Fruit fly (Drosophila melanogaster) whole organism, embryonic: Measurements from ENCODE around the gene lin-28.

ENCODE experiments used
- Blimp-1 ChIP-seq: fragments of 200-800 bp; sonication (Bioruptor generic); optimal IDR thresholded peaks from 3 replicates; lab custom pipeline; 2018; ENCODE audit warnings: missing biosample characterization, missing genetic modification characterization, mild to moderate bottlenecking, moderate library complexity, missing genetic modification reagents
- CG1024 ChIP-seq: fragments of 200-800 bp; sonication (Bioruptor generic); IDR thresholded peaks from 2 replicates; pipeline ENCODE4 v1.3.6; 2022; ENCODE audit warnings: missing biosample characterization, missing genetic modification characterization
- CG10565 ChIP-seq: fragments of 200-800 bp; sonication (Bioruptor generic); optimal IDR thresholded peaks from 3 replicates; lab custom pipeline; 2016; ENCODE audit warnings: missing biosample characterization, mild to moderate bottlenecking, missing genetic modification characterization
- CG11504 ChIP-seq: fragments of 200-800 bp; sonication (Bioruptor generic); optimal IDR thresholded peaks from 3 replicates; lab custom pipeline; 2019; ENCODE audit warnings: missing biosample characterization, mild to moderate bottlenecking, missing genetic modification characterization, moderate library complexity
- CG12942 ChIP-seq: fragments of 200-800 bp; sonication (Bioruptor generic); optimal IDR thresholded peaks from 3 replicates; lab custom pipeline; 2016; ENCODE audit warnings: missing biosample characterization, missing genetic modification characterization
- CG15479 ChIP-seq: fragments of 200-800 bp; sonication (Bioruptor generic); optimal IDR thresholded peaks from 3 replicates; lab custom pipeline; 2019; ENCODE audit warnings: missing biosample characterization, mild to moderate bottlenecking, missing genetic modification characterization, moderate library complexity
- CG16815 ChIP-seq: fragments of 200-800 bp; sonication (Bioruptor generic); optimal IDR thresholded peaks from 3 replicates; lab custom pipeline; 2017; ENCODE audit warnings: missing biosample characterization, mild to moderate bottlenecking, missing genetic modification characterization
- CG17186 ChIP-seq: fragments of 200-800 bp; sonication (Bioruptor generic); optimal IDR thresholded peaks from 3 replicates; lab custom pipeline; 2017; ENCODE audit warnings: missing biosample characterization, missing genetic modification reagents, missing genetic modification characterization
- CG17912 ChIP-seq: fragments of 200-800 bp; sonication (Bioruptor generic); optimal IDR thresholded peaks from 2 replicates; lab custom pipeline; 2018; ENCODE audit warnings: missing biosample characterization, mild to moderate bottlenecking, missing genetic modification characterization
- CG18599 ChIP-seq: fragments of 200-800 bp; sonication (Bioruptor generic); optimal IDR thresholded peaks from 3 replicates; lab custom pipeline; 2017; ENCODE audit warnings: missing biosample characterization, missing genetic modification characterization, mild to moderate bottlenecking, moderate library complexity, missing genetic modification reagents
- CG30020 ChIP-seq: fragments of 200-800 bp; optimal IDR thresholded peaks from 2 replicates; lab custom pipeline; 2019; ENCODE audit warnings: missing biosample characterization, mild to moderate bottlenecking, missing genetic modification characterization, moderate library complexity
- CG31365 ChIP-seq: fragments of 200-800 bp; sonication (Bioruptor generic); optimal IDR thresholded peaks from 2 replicates; lab custom pipeline; 2018; ENCODE audit warnings: missing biosample characterization, mild to moderate bottlenecking, missing genetic modification characterization
- CG3726 ChIP-seq: fragments of 200-800 bp; sonication (Bioruptor generic); IDR thresholded peaks from 3 replicates; pipeline ENCODE4, ENCODE4 v1.3.6; 2022; ENCODE audit warnings: missing biosample characterization, missing genetic modification characterization
- CG3995 ChIP-seq: fragments of 200-800 bp; sonication (Bioruptor generic); optimal IDR thresholded peaks from 3 replicates; lab custom pipeline; 2016; ENCODE audit warnings: missing biosample characterization, missing genetic modification characterization
- CG4282 ChIP-seq: fragments of 200-800 bp; sonication (Bioruptor generic); optimal IDR thresholded peaks from 2 replicates; lab custom pipeline; 2016; ENCODE audit warnings: missing biosample characterization, missing genetic modification characterization
- CG4360 ChIP-seq: fragments of 200-800 bp; sonication (Bioruptor generic); IDR thresholded peaks from 2 replicates; pipeline ENCODE4 v1.3.6; 2022; ENCODE audit warnings: missing biosample characterization, missing genetic modification characterization
- CG4820 ChIP-seq: fragments of 200-800 bp; sonication (Bioruptor generic); optimal IDR thresholded peaks from 3 replicates; lab custom pipeline; 2016; ENCODE audit warnings: missing biosample characterization, missing genetic modification characterization
- CG6175 ChIP-seq: fragments of 200-800 bp; sonication (Bioruptor generic); IDR thresholded peaks from 3 replicates; pipeline ENCODE4 v1.3.6; 2022; ENCODE audit warnings: missing biosample characterization, missing genetic modification characterization
- CG6254 ChIP-seq: fragments of 200-800 bp; sonication (Bioruptor generic); optimal IDR thresholded peaks from 3 replicates; lab custom pipeline; 2017; ENCODE audit warnings: mild to moderate bottlenecking, missing biosample characterization, missing genetic modification reagents, missing genetic modification characterization
- CG6765 ChIP-seq: fragments of 200-800 bp; sonication (Bioruptor generic); optimal IDR thresholded peaks from 3 replicates; lab custom pipeline; 2017; ENCODE audit warnings: missing biosample characterization, mild to moderate bottlenecking, missing genetic modification characterization
- CG7556 ChIP-seq: fragments of 200-800 bp; sonication (Bioruptor generic); optimal IDR thresholded peaks from 2 replicates; lab custom pipeline; 2017; ENCODE audit warnings: missing biosample characterization, mild to moderate bottlenecking, missing genetic modification characterization
- CG7928 ChIP-seq: fragments of 200-800 bp; sonication (Bioruptor generic); optimal IDR thresholded peaks from 2 replicates; lab custom pipeline; 2017; ENCODE audit warnings: missing biosample characterization, mild to moderate bottlenecking, missing genetic modification characterization
- CG8089 ChIP-seq: fragments of 200-800 bp; sonication (Bioruptor generic); optimal IDR thresholded peaks from 3 replicates; lab custom pipeline; 2016; ENCODE audit warnings: missing biosample characterization, missing genetic modification characterization
- CG9817 ChIP-seq: fragments of 200-800 bp; sonication (Bioruptor generic); optimal IDR thresholded peaks from 2 replicates; lab custom pipeline; 2018; ENCODE audit warnings: missing biosample characterization, mild to moderate bottlenecking, missing genetic modification characterization, moderate library complexity
- Fer2 ChIP-seq: fragments of 200-800 bp; sonication (Bioruptor generic); optimal IDR thresholded peaks from 2 replicates; lab custom pipeline; 2018; ENCODE audit warnings: missing biosample characterization, mild to moderate bottlenecking, missing genetic modification characterization, moderate library complexity
- Fer3 ChIP-seq: fragments of 200-800 bp; sonication (Bioruptor generic); optimal IDR thresholded peaks from 2 replicates; lab custom pipeline; 2018; ENCODE audit warnings: missing biosample characterization, mild to moderate bottlenecking, missing genetic modification characterization, moderate library complexity
- Hr3 ChIP-seq: fragments of 200-800 bp; sonication (Bioruptor generic); optimal IDR thresholded peaks from 3 replicates; lab custom pipeline; 2016; ENCODE audit warnings: missing biosample characterization, missing genetic modification characterization
- Hr51 ChIP-seq, 2 experiments: fragments of 200-800 bp; sonication (Bioruptor generic); optimal IDR thresholded peaks; 2 replicates in 1 of 2; 3 replicates in 1 of 2; lab custom pipeline; 2016 to 2018; ENCODE audit warnings: missing biosample characterization in 2 of 2, missing genetic modification characterization in 2 of 2, mild to moderate bottlenecking in 1 of 2, moderate library complexity in 1 of 2
- MESR4 ChIP-seq: fragments of 200-800 bp; sonication (Bioruptor generic); optimal IDR thresholded peaks from 2 replicates; lab custom pipeline; 2018; ENCODE audit warnings: missing biosample characterization, mild to moderate bottlenecking, missing genetic modification characterization, moderate library complexity
- Med ChIP-seq: fragments of 200-800 bp; sonication (Bioruptor generic); peaks from one replicate; lab custom pipeline; 2016; ENCODE audit warnings: missing biosample characterization, missing genetic modification characterization, mild to moderate bottlenecking, inconsistent platforms, moderate library complexity
- Nf-YA ChIP-seq: fragments of 200-800 bp; sonication (Bioruptor generic); IDR thresholded peaks from 2 replicates; pipeline ENCODE4 v1.3.6; 2022; ENCODE audit warnings: missing biosample characterization, missing genetic modification characterization
- Oaz ChIP-seq: fragments of 200-800 bp; sonication (Bioruptor generic); IDR thresholded peaks from 2 replicates; pipeline ENCODE4 v1.3.6; 2022; ENCODE audit warnings: missing biosample characterization, missing genetic modification characterization
- Sin3A ChIP-seq: fragments of >200 bp; optimal IDR thresholded peaks from 2 replicates; lab custom pipeline; 2018
- Spps ChIP-seq: fragments of 200-800 bp; sonication (Bioruptor generic); optimal IDR thresholded peaks from 2 replicates; lab custom pipeline; 2018; ENCODE audit warnings: missing biosample characterization, mild to moderate bottlenecking, missing genetic modification characterization
- btn ChIP-seq: fragments of 200-800 bp; sonication (Bioruptor generic); optimal IDR thresholded peaks from 2 replicates; lab custom pipeline; 2016; ENCODE audit warnings: missing biosample characterization, missing genetic modification characterization
- chinmo ChIP-seq: fragments of 200-800 bp; sonication (Bioruptor generic); IDR thresholded peaks from 4 replicates; pipeline ENCODE4 v1.3.6; 2022; ENCODE audit warnings: missing biosample characterization, missing genetic modification characterization; ENCODE audit not compliant: partially characterized antibody
- dysf ChIP-seq: fragments of 200-800 bp; sonication (Bioruptor generic); IDR thresholded peaks from 3 replicates; pipeline ENCODE4 v1.3.6; 2022; ENCODE audit warnings: missing biosample characterization, missing genetic modification characterization
- fd96Cb ChIP-seq: fragments of 200-800 bp; sonication (Bioruptor generic); optimal IDR thresholded peaks from 2 replicates; lab custom pipeline; 2018; ENCODE audit warnings: missing biosample characterization, mild to moderate bottlenecking, missing genetic modification characterization, moderate library complexity
- fru ChIP-seq: fragments of >200 bp; optimal IDR thresholded peaks from 2 replicates; lab custom pipeline; 2017
- hth ChIP-seq: fragments of >200 bp; optimal IDR thresholded peaks from 2 replicates; lab custom pipeline; 2017; ENCODE audit warnings: inconsistent platforms
- mld ChIP-seq: fragments of 200-800 bp; sonication (Bioruptor generic); IDR thresholded peaks from 3 replicates; pipeline ENCODE4 v1.3.6; 2022; ENCODE audit warnings: missing biosample characterization, missing genetic modification characterization; ENCODE audit not compliant: partially characterized antibody
- pb ChIP-seq: fragments of 200-800 bp; sonication (Bioruptor generic); optimal IDR thresholded peaks from 3 replicates; lab custom pipeline; 2016; ENCODE audit warnings: missing biosample characterization, missing genetic modification characterization
- phol ChIP-seq: fragments of 200-800 bp; sonication (Bioruptor generic); optimal IDR thresholded peaks from 3 replicates; lab custom pipeline; 2018; ENCODE audit warnings: missing biosample characterization, mild to moderate bottlenecking, missing genetic modification characterization, moderate library complexity
- ranshi ChIP-seq: fragments of 200-800 bp; sonication (Bioruptor generic); IDR thresholded peaks from 2 replicates; pipeline ENCODE4 v1.3.6; 2022; ENCODE audit warnings: missing biosample characterization, missing genetic modification characterization
- ro ChIP-seq: fragments of 200-800 bp; sonication (Bioruptor generic); IDR thresholded peaks from 2 replicates; pipeline ENCODE4 v1.3.6; 2022; ENCODE audit warnings: missing biosample characterization, missing genetic modification characterization
- sd ChIP-seq: fragments of 200-800 bp; sonication (Bioruptor generic); optimal IDR thresholded peaks from 3 replicates; lab custom pipeline; 2018; ENCODE audit warnings: missing biosample characterization, mild to moderate bottlenecking, missing genetic modification characterization, moderate library complexity
- slp2 ChIP-seq: fragments of 200-800 bp; sonication (Bioruptor generic); optimal IDR thresholded peaks from 2 replicates; lab custom pipeline; 2016; ENCODE audit warnings: missing biosample characterization, missing genetic modification characterization
- sob ChIP-seq: fragments of 200-800 bp; sonication (Bioruptor generic); IDR thresholded peaks from 2 replicates; pipeline ENCODE4 v1.3.6; 2022; ENCODE audit warnings: missing biosample characterization, missing genetic modification characterization
- stwl ChIP-seq: fragments of 200-800 bp; sonication (Bioruptor generic); optimal IDR thresholded peaks from 3 replicates; lab custom pipeline; 2018; ENCODE audit warnings: missing biosample characterization, mild to moderate bottlenecking, missing genetic modification characterization, moderate library complexity
- tin ChIP-seq: fragments of 200-800 bp; sonication (Bioruptor generic); optimal IDR thresholded peaks from 3 replicates; lab custom pipeline; 2016; ENCODE audit warnings: missing biosample characterization, missing genetic modification characterization
- tup ChIP-seq: fragments of 200-800 bp; sonication (Bioruptor generic); optimal IDR thresholded peaks from 2 replicates; lab custom pipeline; 2016; ENCODE audit warnings: missing biosample characterization, mild to moderate bottlenecking, missing genetic modification characterization, moderate library complexity

Gene lin-28

dm6 chr3L:5611732-5612250 lies 42.7 kb upstream of the lin-28 start (continued):
- peak; percentile 3 for TF ChIP-seq CG10565 (GFP tag; lab: Kevin White, UChicago)
- TF ChIP-seq mld (GFP tag; lab: Robert Waterston, UW), result no peak
- TF ChIP-seq CG15479 (GFP tag; lab: Kevin White, UChicago), result no peak
- peak; percentile 79 for TF ChIP-seq dysf (GFP tag; lab: Robert Waterston, UW)
- TF ChIP-seq Hr3 (GFP tag; lab: Kevin White, UChicago), result peak; percentile 75
- peak; percentile 56 for TF ChIP-seq CG9817 (tag; lab: Kevin White, UChicago)
- TF ChIP-seq pb, result no peak
- TF ChIP-seq CG6765 (GFP tag; lab: Kevin White, UChicago), result no peak
- TF ChIP-seq CG4360 (GFP tag; lab: Robert Waterston, UW), result 0 out of 2 replicates have a peak, but pooled peaks have one; percentile 25
- TF ChIP-seq chinmo (GFP tag; lab: Robert Waterston, UW), result 0 out of 4 replicates have a peak, but pooled peaks have one; percentile 67
- no peak for TF ChIP-seq Sin3A (lab: Kevin White, UChicago)
- TF ChIP-seq Spps, result peak; percentile 92
- peak; percentile 52 for TF ChIP-seq sd (tag; lab: Kevin White, UChicago)
- no peak for TF ChIP-seq CG7928 (GFP tag; lab: Kevin White, UChicago)
- peak; percentile 91 for TF ChIP-seq CG11504
- no peak for TF ChIP-seq Oaz
- TF ChIP-seq tin, result peak; percentile 72
- TF ChIP-seq CG7556 (GFP tag; lab: Kevin White, UChicago), result peak; percentile 83
- no peak for TF ChIP-seq CG3995 (GFP tag; lab: Kevin White, UChicago)
- peak; percentile 65 for TF ChIP-seq sob (GFP tag; lab: Robert Waterston, UW)
- peak; percentile 30 for TF ChIP-seq stwl (tag; lab: Kevin White, UChicago)
- TF ChIP-seq Fer2 (tag; lab: Kevin White, UChicago), result peak; percentile 41
- TF ChIP-seq CG18599 (GFP tag; lab: Kevin White, UChicago), result peak; percentile 76
- TF ChIP-seq Fer3 (tag; lab: Kevin White, UChicago), result peak; percentile 63
- TF ChIP-seq fru (lab: Kevin White, UChicago), result no peak
- no peak for TF ChIP-seq CG17912 (GFP tag; lab: Kevin White, UChicago)
- peak; percentile 66 for TF ChIP-seq Nf-YA (GFP tag; lab: Robert Waterston, UW)
- TF ChIP-seq CG8089 (GFP tag; lab: Kevin White, UChicago), result peak; percentile 29
- TF ChIP-seq CG6254 (GFP tag; lab: Kevin White, UChicago), result peak; percentile 77
- TF ChIP-seq CG4820 (GFP tag; lab: Kevin White, UChicago), result peak; percentile 69
- no peak for TF ChIP-seq btn
- TF ChIP-seq CG17186 (GFP tag; lab: Kevin White, UChicago), result peak; percentile 6
- peak; percentile 32 for TF ChIP-seq CG31365 (tag; lab: Kevin White, UChicago)
- peak; percentile 60; the same call in 1 of the 2 replicates for TF ChIP-seq ro (GFP tag; lab: Robert Waterston, UW)
- peak; percentile 89 for TF ChIP-seq fd96Cb
- no peak for TF ChIP-seq hth (lab: Kevin White, UChicago)
- peak; percentile 97 for TF ChIP-seq Blimp-1
- peak; percentile 64 for TF ChIP-seq CG30020 (tag; lab: Kevin White, UChicago)
- TF ChIP-seq CG6175 (GFP tag; lab: Robert Waterston, UW), result no peak
- no peak for TF ChIP-seq CG4282 (GFP tag; lab: Kevin White, UChicago)
- TF ChIP-seq CG12942 (GFP tag; lab: Kevin White, UChicago), result peak; percentile 54
- TF ChIP-seq CG16815 (GFP tag; lab: Kevin White, UChicago), result peak; percentile 49
- TF ChIP-seq Med, result no peak
- no peak for TF ChIP-seq CG3726
- TF ChIP-seq MESR4 (GFP tag; lab: Kevin White, UChicago), result no peak
- no peak for TF ChIP-seq slp2 (GFP tag; lab: Kevin White, UChicago)
- peak; percentile 90 for TF ChIP-seq phol (tag; lab: Kevin White, UChicago)
- TF ChIP-seq ranshi (GFP tag; lab: Robert Waterston, UW), result peak; percentile 61; the same call in 1 of the 2 replicates
- TF ChIP-seq tup (GFP tag; lab: Kevin White, UChicago), result peak; percentile 36
- peak; percentile 29 to 89 for TF ChIP-seq Hr51 (GFP tag; optimal IDR thresholded peaks at IDR 0.05; lab: Kevin White, UChicago)
- TF ChIP-seq CG1024 (GFP tag; lab: Robert Waterston, UW), result peak; percentile 60
